Fruit fly (Drosophila melanogaster): ENCODE measurements around the gene CG8202.

The CG8202 gene

DNA sequence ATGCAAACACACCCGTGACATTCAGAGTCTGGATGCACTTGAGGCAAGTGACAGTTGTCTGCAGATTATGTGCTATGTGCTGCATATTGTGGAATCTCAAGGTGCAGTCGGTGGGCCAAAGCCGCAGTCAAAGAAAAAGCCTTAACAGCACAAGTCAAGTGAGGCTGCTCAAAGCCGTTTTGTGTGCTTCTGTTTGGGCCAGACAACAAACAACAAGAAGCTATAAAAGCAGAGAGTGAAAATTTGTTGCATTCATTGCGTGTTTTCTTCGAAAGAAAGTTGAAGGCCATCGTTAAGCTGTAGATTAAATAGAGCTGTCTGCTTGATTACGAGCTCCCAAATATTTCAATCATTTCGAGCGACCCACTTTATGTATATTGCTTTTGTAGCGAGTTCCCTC lies 10.1 kb downstream of the CG8202 start:
- TF ChIP-seq HLH3B (GFP tag; IDR thresholded peaks at IDR 0.05) (peak; percentile 29; the same call in 1 of the 2 replicates), Med (GFP tag) (peak; percentile 12), oc (tag; optimal IDR thresholded peaks at IDR 0.05) (peak; percentile 55), CG11093 (GFP tag; IDR thresholded peaks at IDR 0.05) (no peak), chm (GFP tag; IDR thresholded peaks at IDR 0.05) (0 out of 2 replicates have a peak, but pooled peaks have one; percentile 13), Ets65A (GFP tag) (no peak), vvl (GFP tag; IDR thresholded peaks at IDR 0.05) (0 out of 2 replicates have a peak, but pooled peaks have one; percentile 7), vnd (GFP tag; IDR thresholded peaks at IDR 0.05; ENCODE audit: partially characterized antibody) (no peak), da (GFP tag; optimal IDR thresholded peaks at IDR 0.05) (no peak), sisA (GFP tag; IDR thresholded peaks at IDR 0.05) (0 out of 2 replicates have a peak, but pooled peaks have one; percentile 4), sens (GFP tag) (peak; percentile 58), CG6683 (GFP tag; optimal IDR thresholded peaks at IDR 0.05) (no peak), Gug (GFP tag; IDR thresholded peaks at IDR 0.05) (no peak), MTF-1 (GFP tag; optimal IDR thresholded peaks at IDR 0.05; ENCODE audit: borderline replicate concordance) (no peak), B-H2 (GFP tag; optimal IDR thresholded peaks at IDR 0.05) (no peak), Blimp-1 (GFP tag; optimal IDR thresholded peaks at IDR 0.05) (peak; percentile 56), ken (GFP tag; IDR thresholded peaks at IDR 0.05) (0 out of 3 replicates have a peak, but pooled peaks have one; percentile 35), Tbp (GFP tag; optimal IDR thresholded peaks at IDR 0.05) (no peak), CG4854 (GFP tag; optimal IDR thresholded peaks at IDR 0.05) (no peak)

- TF ChIP-seq trem (tag; optimal IDR thresholded peaks at IDR 0.05) (no peak), CG2129 (GFP tag; IDR thresholded peaks at IDR 0.05; ENCODE audit: partially characterized antibody) (no peak), CG16813 (GFP tag; IDR thresholded peaks at IDR 0.05; ENCODE audit: partially characterized antibody) (no peak), Ets65A (GFP tag) (no peak), CG5245 (GFP tag; optimal IDR thresholded peaks at IDR 0.05) (no peak), Ada2b (GFP tag; IDR thresholded peaks at IDR 0.05) (no peak), rib (GFP tag; IDR thresholded peaks at IDR 0.05) (no peak), CG1024 (GFP tag; IDR thresholded peaks at IDR 0.05) (no peak), zen2 (GFP tag; IDR thresholded peaks at IDR 0.05; ENCODE audit: partially characterized antibody) (no peak), Sox100B (GFP tag; optimal IDR thresholded peaks at IDR 0.05) (no peak), YL-1 (GFP tag; optimal IDR thresholded peaks at IDR 0.05) (no peak), crol (GFP tag; IDR thresholded peaks at IDR 0.05) (no peak), mam (GFP tag; optimal IDR thresholded peaks at IDR 0.05) (no peak), Dek (tag; optimal IDR thresholded peaks at IDR 0.05) (no peak), B-H1 (GFP tag; IDR thresholded peaks at IDR 0.05) (no peak), CG14014 (GFP tag; IDR thresholded peaks at IDR 0.05) (no peak), CG12219 (GFP tag; optimal IDR thresholded peaks at IDR 0.05) (no peak), Drgx (GFP tag; IDR thresholded peaks at IDR 0.05) (no peak), gem (tag; optimal IDR thresholded peaks at IDR 0.05) (no peak)
Measured at dm6 chr3R:8742661-8743060, 10.8 kb downstream of the CG8202 start.

dm6 chr3R:8744198-8744597 lies 12.3 kb downstream of the CG8202 start:
- TF ChIP-seq CG9817 (tag; optimal IDR thresholded peaks at IDR 0.05): peak; percentile 29
- no peak for TF ChIP-seq nom (GFP tag; optimal IDR thresholded peaks at IDR 0.05)
- TF ChIP-seq tap (tag; optimal IDR thresholded peaks at IDR 0.05): no peak
- TF ChIP-seq mam (GFP tag; optimal IDR thresholded peaks at IDR 0.05): peak; percentile 2
- no peak for TF ChIP-seq CG34376 (GFP tag; optimal IDR thresholded peaks at IDR 0.05)
- TF ChIP-seq CG4424 (GFP tag; optimal IDR thresholded peaks at IDR 0.05): peak; percentile 39
- no peak for TF ChIP-seq gt (GFP tag; IDR thresholded peaks at IDR 0.05)
- TF ChIP-seq CG14667 (GFP tag; IDR thresholded peaks at IDR 0.05): 0 out of 2 replicates have a peak, but pooled peaks have one; percentile 27
- peak; percentile 40; the same call in 1 of the 3 replicates for TF ChIP-seq zfh1 (GFP tag; IDR thresholded peaks at IDR 0.05)
- no peak for TF ChIP-seq HmgZ (tag; optimal IDR thresholded peaks at IDR 0.05)
- TF ChIP-seq Nf-YA (GFP tag; IDR thresholded peaks at IDR 0.05): no peak
- no peak for TF ChIP-seq CG30020 (tag; optimal IDR thresholded peaks at IDR 0.05)
- peak; percentile 9 for TF ChIP-seq CG10543 (GFP tag; optimal IDR thresholded peaks at IDR 0.05)
- TF ChIP-seq zen (tag; optimal IDR thresholded peaks at IDR 0.05): no peak
- 0 out of 3 replicates have a peak, but pooled peaks have one; percentile 14 for TF ChIP-seq gce (GFP tag; IDR thresholded peaks at IDR 0.05)
- TF ChIP-seq cas (GFP tag; IDR thresholded peaks at IDR 0.05): no peak

All from whole organism, embryonic.